Fruit fly (Drosophila melanogaster) whole organism, larva: ENCODE results near the gene CG5910.
"Not testable (repeated sequence)": the region's sequence is repeated elsewhere in the genome, so short reads cannot be mapped to it uniquely, and the experiment has no call there.

Experiments used
- noc ChIP-seq: fragments of 200-800 bp; sonication (Bioruptor generic); optimal IDR thresholded peaks from 3 replicates; lab custom pipeline; 2019; ENCODE audit warnings: missing biosample characterization, mild to moderate bottlenecking, missing genetic modification characterization, moderate library complexity

The CG5910 gene

DNA sequence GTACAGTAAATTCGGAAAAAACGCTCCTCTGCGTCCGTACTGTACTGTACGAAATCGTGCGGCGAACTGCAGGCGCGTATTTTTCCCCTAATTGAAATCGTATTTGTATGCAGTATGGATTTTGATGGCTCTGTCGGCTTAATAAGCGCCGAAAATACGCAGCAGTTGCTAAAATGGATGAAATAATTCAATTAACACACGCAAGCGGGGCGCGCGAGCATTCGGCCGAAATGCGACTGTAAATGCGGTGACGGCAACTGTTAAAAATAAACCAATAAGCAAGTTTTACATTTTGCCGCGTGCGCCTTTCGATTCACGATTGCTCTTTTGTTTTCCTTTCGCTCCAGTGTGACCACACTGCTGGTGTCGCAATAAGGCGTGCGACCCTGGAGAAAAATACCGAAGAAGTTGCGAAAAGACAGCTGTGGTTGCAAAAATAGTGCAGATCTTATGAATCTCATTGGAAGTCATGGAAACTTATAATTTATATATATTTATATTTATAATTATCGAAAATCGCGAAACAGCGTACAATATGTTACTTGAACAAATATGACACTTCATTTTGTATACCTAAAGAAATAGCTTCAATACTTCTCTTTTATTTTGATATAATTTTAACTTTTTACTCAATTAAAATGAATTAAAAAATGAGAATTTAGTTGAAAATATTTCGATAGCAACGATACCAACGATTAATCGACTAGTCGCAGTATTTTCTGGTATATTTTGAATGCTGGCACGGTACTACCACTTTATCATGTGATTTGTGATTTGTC lies 31.0 kb downstream of the CG5910 start, which contains the start of the genes CG32428 and CG5969:
Gene CG32428, minus strand, starts transcription at position 703 of the 779 bp plus-strand sequence.
Gene CG5969, plus strand, starts transcription at position 763 of the 779 bp plus-strand sequence.
- peak; percentile 61 for TF ChIP-seq noc

DNA sequence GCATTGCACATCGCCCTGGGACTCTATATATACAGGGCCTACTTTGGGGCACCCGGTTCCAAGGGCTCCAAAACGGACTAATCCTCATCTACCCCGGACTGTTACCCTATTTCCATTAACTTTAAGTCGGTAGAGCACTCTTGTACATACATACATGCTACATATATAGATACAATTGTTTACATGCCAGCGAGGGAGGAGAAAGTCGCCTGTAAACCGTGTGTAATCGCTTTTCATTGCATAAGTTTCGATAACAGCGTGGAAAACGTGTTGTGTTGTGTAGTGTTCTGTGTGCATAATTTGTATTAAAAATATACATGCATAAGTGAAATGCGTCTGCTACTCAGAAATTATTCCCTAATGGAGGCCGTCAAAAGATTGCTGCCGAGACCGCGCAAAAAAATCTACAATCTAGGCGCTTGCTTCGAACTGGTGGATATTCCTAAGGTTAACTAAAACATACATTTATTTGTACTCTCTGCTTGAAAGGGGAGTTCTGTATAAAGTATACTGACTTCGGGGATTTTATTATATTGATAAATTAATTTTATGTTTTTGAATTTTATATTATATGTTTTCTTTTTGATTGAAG lies 32.1 kb downstream of the CG5910 start, which contains the start of gene isoQC:
Gene isoQC, plus strand, starts transcription at position 270 of the 592 bp plus-strand sequence.
- no peak for TF ChIP-seq noc

DNA sequence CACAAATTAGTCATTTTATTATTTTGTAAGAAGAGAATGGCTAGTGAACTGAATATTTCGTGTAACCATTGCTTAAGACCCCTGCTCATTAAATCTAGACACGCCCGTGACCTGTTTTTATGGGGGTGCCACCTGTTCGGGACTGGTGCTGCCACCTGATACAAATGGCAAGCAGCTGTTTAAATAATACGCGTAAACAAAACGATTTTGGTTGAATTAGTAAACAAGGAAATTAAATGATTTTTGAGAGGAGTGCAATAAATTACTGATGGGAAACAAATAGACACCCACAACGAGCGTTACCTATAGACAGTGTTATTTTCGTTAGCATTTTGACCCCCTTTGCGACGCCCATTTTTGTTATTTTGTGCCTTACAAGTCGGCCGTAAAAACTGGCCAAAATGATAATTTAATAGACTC lies 32.6 kb downstream of the CG5910 start:
- TF ChIP-seq noc, result peak; percentile 88

- TF ChIP-seq noc, result no peak
Measured at dm6 chr3L:20487649-20488048, 45.4 kb downstream of the CG5910 start.

dm6 chr3L:20491525-20492132 lies 49.4 kb downstream of the CG5910 start, which contains the start of gene ND-39:
Gene ND-39 (plus strand): TSS chr3L:20492082.
- peak; percentile 18 for TF ChIP-seq noc

DNA sequence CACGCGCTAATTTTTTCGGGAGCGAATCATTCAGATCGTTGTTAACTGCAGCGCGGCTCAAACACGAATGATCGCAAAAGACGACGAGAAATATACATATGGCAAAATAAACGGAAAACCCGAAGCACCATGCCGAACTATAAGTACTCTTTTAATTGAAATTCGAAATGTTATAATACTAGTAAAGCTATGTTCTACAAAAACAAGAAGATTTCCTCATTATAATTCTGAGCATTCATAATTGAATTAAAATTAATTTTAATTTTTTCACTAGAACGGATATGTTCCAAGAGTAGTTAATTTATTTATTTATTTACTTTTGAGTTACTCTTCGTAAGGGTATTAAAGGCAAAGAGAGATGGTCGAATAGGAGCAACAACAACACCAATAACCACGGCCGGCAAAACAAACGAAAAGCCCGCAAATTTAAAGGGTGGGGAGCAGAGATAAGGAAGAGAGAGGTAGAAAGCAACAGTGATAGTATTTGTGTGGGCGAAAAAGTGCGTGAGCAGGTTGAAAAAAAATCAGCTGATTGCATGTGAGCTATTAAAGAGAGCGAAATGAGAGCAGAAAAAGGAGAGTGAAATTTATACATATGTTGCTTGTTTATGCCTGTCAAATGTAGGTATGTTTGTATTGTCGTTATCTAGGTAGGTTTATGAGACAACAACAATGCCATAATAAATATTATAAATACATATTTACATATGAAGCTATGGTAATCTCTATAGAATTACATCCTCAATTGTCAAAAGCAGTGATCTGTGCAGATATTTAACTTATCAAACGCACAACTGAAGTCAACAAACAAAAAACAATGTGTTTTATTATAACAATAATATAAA lies 51.4 kb downstream of the CG5910 start:
- TF ChIP-seq noc, result peak; percentile 96

DNA sequence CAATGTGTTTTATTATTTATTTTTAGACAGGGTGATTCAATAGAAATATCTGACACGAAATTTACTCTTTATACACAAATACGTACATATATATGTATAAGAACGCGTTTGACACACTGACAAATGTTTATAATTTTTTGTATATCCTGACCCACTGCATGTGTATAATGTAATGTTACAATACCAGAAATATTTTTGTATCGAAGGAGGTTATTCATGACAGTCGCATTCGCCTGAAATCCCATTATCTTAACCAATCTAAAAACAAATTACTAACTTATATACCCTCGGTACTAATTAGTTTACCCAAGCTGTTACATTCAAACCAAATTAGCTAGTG lies 52.0 kb downstream of the CG5910 start:
- no peak for TF ChIP-seq noc

DNA sequence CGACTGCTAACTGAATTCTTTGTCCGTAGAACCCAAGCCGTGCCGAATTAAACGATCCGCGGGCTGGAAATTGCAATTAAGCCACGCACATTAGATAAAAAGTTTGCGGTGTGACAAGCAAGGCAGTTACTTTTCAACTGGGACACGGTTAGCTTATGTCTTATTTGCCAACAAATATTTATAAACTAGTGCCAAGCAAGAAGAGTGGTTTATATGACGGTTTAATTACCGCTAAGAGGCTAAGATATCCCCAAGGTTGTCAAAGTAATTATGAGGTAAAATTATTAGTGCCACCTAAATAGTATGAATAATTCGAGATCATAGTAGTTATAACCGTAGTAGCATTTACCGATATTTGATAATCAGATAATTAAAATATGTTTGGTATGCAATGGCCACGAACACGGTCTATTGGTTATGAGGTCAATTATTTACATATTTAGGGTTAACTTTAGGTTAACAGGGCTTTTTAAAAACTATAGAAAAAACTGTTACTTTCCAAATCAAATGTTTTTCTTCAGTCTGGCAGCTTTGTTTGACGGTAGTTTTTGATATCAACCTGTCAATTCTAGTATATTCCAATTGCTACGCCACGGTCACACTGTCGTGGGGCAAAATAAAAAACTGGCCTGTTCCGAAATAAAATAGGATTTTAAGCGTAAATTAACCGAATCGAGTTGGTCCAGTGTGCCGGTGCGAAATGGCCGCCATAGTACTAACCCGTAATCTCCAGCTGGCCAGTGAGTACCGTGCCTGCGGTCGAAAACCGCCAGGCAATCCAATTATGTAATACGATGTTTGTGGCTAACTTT lies 52.8 kb downstream of the CG5910 start, which contains the start of gene ZnT77C:
Gene ZnT77C, minus strand, starts transcription at position 142 of the 812 bp plus-strand sequence.
- peak; percentile 72 for TF ChIP-seq noc

- no peak for TF ChIP-seq noc
Measured at dm6 chr3L:20497124-20497996, 55.1 kb downstream of the CG5910 start, which contains the start of gene CG32425. Gene CG32425 (plus strand): TSS chr3L:20497323.

DNA sequence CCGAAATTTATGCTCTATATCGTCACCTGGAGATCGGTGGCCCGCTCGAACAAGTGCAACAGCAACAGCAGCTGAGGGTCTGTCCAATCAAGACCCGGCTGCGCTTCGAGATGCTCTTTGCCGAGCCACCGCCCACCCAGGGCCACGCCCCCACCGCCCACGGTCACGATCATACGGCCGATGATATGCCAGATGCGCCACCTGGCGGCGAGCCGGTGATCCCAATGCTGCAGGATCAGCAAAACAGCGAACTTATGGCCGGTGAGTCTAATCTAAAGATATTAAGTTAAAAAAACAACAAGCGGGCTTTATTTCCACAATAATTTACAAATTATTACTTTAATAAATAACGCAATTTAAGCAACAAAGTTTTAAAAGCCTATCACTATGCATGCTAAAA lies 56.0 kb downstream of the CG5910 start:
- TF ChIP-seq noc, result no peak

dm6 chr3L:20499536-20499935 lies 57.3 kb downstream of the CG5910 start, which contains the start of gene CG18281:
Gene CG18281 (plus strand): TSS chr3L:20499836.
- not testable (repeated sequence) for TF ChIP-seq noc
